Worm (Caenorhabditis elegans) whole organism, L3 larva: Measurements from ENCODE around the gene fbxa-170.

ENCODE experiments used
- aly-2 ChIP-seq: fragments of 150-350 bp; optimal IDR thresholded peaks from 2 replicates; lab custom pipeline; 2014; ENCODE audit warnings: missing biosample characterization, missing genetic modification characterization
- ama-1 ChIP-seq: fragments of 150-350 bp; optimal IDR thresholded peaks from 2 replicates; lab custom pipeline; 2018
- ceh-82 ChIP-seq: fragments of 150-350 bp; optimal IDR thresholded peaks from 2 replicates; lab custom pipeline; 2014; ENCODE audit warnings: missing biosample characterization, missing genetic modification characterization
- elt-3 ChIP-seq, 3 experiments: fragments of 150-350 bp in 1 of 3; sonication (generic microtip) in 2 of 3; optimal IDR thresholded peaks; 2 replicates in 2 of 3; 4 replicates in 1 of 3; lab custom pipeline; 2014 to 2017; ENCODE audit warnings: missing biosample characterization in 3 of 3, missing genetic modification characterization in 3 of 3
- nhr-23 ChIP-seq: fragments of 150-350 bp; optimal IDR thresholded peaks from 2 replicates; lab custom pipeline; 2014; ENCODE audit warnings: missing biosample characterization, missing genetic modification reagents, missing genetic modification characterization
- nhr-28 ChIP-seq: fragments of 150-350 bp; optimal IDR thresholded peaks from 2 replicates; lab custom pipeline; 2014; ENCODE audit warnings: missing biosample characterization, missing genetic modification characterization
- nhr-76 ChIP-seq: fragments of 150-350 bp; sonication (generic microtip); optimal IDR thresholded peaks from 5 replicates; lab custom pipeline; 2014; ENCODE audit warnings: missing biosample characterization, missing genetic modification characterization
- pha-4 ChIP-seq: fragments of 150-350 bp; optimal IDR thresholded peaks from 2 replicates; lab custom pipeline; 2014; ENCODE audit warnings: missing biosample characterization, missing genetic modification reagents, missing genetic modification characterization
- pqm-1 ChIP-seq: fragments of 150-350 bp; optimal IDR thresholded peaks from 2 replicates; lab custom pipeline; 2017; ENCODE audit warnings: missing biosample characterization, missing genetic modification characterization, inconsistent platforms
- tbx-2 ChIP-seq: sonication (generic microtip); optimal IDR thresholded peaks from 2 replicates; lab custom pipeline; 2016; ENCODE audit warnings: mild to moderate bottlenecking, missing genetic modification characterization, missing compliant biosample characterization
- unc-62 ChIP-seq: fragments of 150-350 bp; sonication (generic microtip); optimal IDR thresholded peaks from 4 replicates; lab custom pipeline; 2014; ENCODE audit warnings: missing biosample characterization, missing genetic modification reagents, missing genetic modification characterization
- zag-1 ChIP-seq: fragments of 150-350 bp; optimal IDR thresholded peaks from 2 replicates; lab custom pipeline; 2014; ENCODE audit warnings: missing biosample characterization, missing genetic modification characterization
- ztf-4 ChIP-seq: fragments of 150-350 bp; optimal IDR thresholded peaks from 2 replicates; lab custom pipeline; 2014; ENCODE audit warnings: missing biosample characterization, missing genetic modification characterization

ce11 chrX:1698476-1698875, 20.6 kb upstream of the fbxa-170 start:
- TF ChIP-seq nhr-28 (no peak), tbx-2 (tag; lab: Kevin White, UChicago) (no peak), ztf-4 (tag; lab: Kevin White, UChicago) (no peak), zag-1 (tag; lab: Kevin White, UChicago) (no peak), pha-4 (no peak), ama-1 (no peak), unc-62 (GFP tag; lab: Kevin White, UChicago) (no peak), pqm-1 (tag; lab: Kevin White, UChicago) (no peak), aly-2 (no peak), ceh-82 (no peak), elt-3 (tag; optimal IDR thresholded peaks at IDR 0.05; lab: Kevin White, UChicago) (no peak), nhr-23 (tag; lab: Kevin White, UChicago) (no peak), nhr-76 (tag; lab: Kevin White, UChicago) (no peak)
